Worm (Caenorhabditis elegans): ENCODE data around the gene H06H21.37.

- no peak for TF ChIP-seq ZK546.5 (tag; optimal IDR thresholded peaks at IDR 0.05)
- TF ChIP-seq hlh-30 (tag; optimal IDR thresholded peaks at IDR 0.05; ENCODE audit: insufficient read depth) = no peak
- TF ChIP-seq unc-62 (GFP tag; optimal IDR thresholded peaks at IDR 0.05 in 1 of 2) = no peak
- TF ChIP-seq unc-62 (tag; optimal IDR thresholded peaks at IDR 0.05) = no peak
- TF ChIP-seq saeg-2 (GFP tag; IDR thresholded peaks at IDR 0.05) = no peak
- no peak for TF ChIP-seq mxl-3 (GFP tag; optimal IDR thresholded peaks at IDR 0.05)
- no peak for TF ChIP-seq nhr-41 (GFP tag; IDR thresholded peaks at IDR 0.05)
- TF ChIP-seq lin-39 (tag; optimal IDR thresholded peaks at IDR 0.05) = no peak
- TF ChIP-seq dve-1 (tag; optimal IDR thresholded peaks at IDR 0.05; ENCODE audit: insufficient read depth) = no peak
- TF ChIP-seq snpc-4 (tag; optimal IDR thresholded peaks at IDR 0.05) = no peak
- no peak for TF ChIP-seq nhr-76 (tag; optimal IDR thresholded peaks at IDR 0.05)
- no peak for TF ChIP-seq lin-13 (GFP tag; optimal IDR thresholded peaks at IDR 0.05)
These were observed 48.8 kb upstream of the H06H21.37 start, which contains the start of gene Y17G9A.3 for ce11 chrIV:4858573-4858972.
